Fruit fly (Drosophila melanogaster): ENCODE results near the gene CG32683.

Gene CG32683

DNA sequence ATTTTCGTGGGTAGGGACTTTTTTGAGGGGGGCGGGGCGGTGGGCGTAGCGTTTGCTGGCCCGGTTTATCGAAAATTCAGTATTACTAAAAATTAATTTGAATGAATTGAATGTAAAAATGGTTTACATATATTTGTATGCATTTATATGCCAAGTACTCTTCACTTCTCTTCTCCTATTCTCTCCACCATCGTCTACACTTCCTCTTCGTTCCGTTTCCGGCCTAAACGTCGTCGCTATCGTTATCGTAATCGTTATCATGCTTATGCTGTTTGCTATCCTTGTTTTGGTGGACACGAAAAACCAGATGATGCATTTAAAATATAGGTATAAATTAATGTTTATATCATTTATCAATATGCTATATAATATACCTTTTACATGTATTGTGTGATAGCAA is 7.2 kb upstream of the CG32683 start (continued):
- TF ChIP-seq Bgb (GFP tag; IDR thresholded peaks at IDR 0.05; ENCODE audit: partially characterized antibody): no peak
- peak; percentile 42; the same call in 1 of the 2 replicates for TF ChIP-seq onecut (GFP tag; IDR thresholded peaks at IDR 0.05)
- peak; percentile 53 for TF ChIP-seq MTF-1 (GFP tag; optimal IDR thresholded peaks at IDR 0.05; ENCODE audit: borderline replicate concordance)
- peak; percentile 6 for TF ChIP-seq CG13775 (GFP tag; optimal IDR thresholded peaks at IDR 0.05)
- peak; percentile 35 for TF ChIP-seq CG10267 (tag; optimal IDR thresholded peaks at IDR 0.05)
- TF ChIP-seq Fer3 (tag; optimal IDR thresholded peaks at IDR 0.05): peak; percentile 25
- TF ChIP-seq CG13296 (GFP tag; optimal IDR thresholded peaks at IDR 0.05): peak; percentile 50
- no peak for TF ChIP-seq kah (GFP tag; optimal IDR thresholded peaks at IDR 0.05)
- TF ChIP-seq crc (GFP tag; optimal IDR thresholded peaks at IDR 0.05): no peak
- TF ChIP-seq eve (GFP tag; optimal IDR thresholded peaks at IDR 0.05): no peak
- TF ChIP-seq sens (GFP tag): peak; percentile 48
- TF ChIP-seq CG34376 (GFP tag; optimal IDR thresholded peaks at IDR 0.05): peak; percentile 15
- no peak for TF ChIP-seq CG15073 (GFP tag; optimal IDR thresholded peaks at IDR 0.05)
- TF ChIP-seq esg (GFP tag; conservative IDR thresholded peaks at IDR 0.05): no peak
- no peak for TF ChIP-seq peb (GFP tag; IDR thresholded peaks at IDR 0.05)
- peak; percentile 52 for TF ChIP-seq caup (GFP tag; optimal IDR thresholded peaks at IDR 0.05; ENCODE audit: severe bottlenecking)
- no peak for TF ChIP-seq CG11398 (GFP tag; optimal IDR thresholded peaks at IDR 0.05)
- TF ChIP-seq zf30C (GFP tag; optimal IDR thresholded peaks at IDR 0.05): no peak
- no peak for TF ChIP-seq CG6175 (GFP tag; IDR thresholded peaks at IDR 0.05)
- peak in 1 of 2 experiments; percentile 6 for TF ChIP-seq bsh (GFP tag; optimal IDR thresholded peaks at IDR 0.05)
- no peak for TF ChIP-seq CG11696 (GFP tag; IDR thresholded peaks at IDR 0.05)
- TF ChIP-seq ci (GFP tag; IDR thresholded peaks at IDR 0.05): peak; percentile 63; the same call in 1 of the 3 replicates
- TF ChIP-seq Med (GFP tag): peak; percentile 75
- no peak for TF ChIP-seq Kr (GFP tag; optimal IDR thresholded peaks at IDR 0.05)
- peak; percentile 22 for TF ChIP-seq CG1603 (tag; optimal IDR thresholded peaks at IDR 0.05)
- TF ChIP-seq CG17359 (tag; optimal IDR thresholded peaks at IDR 0.05): peak; percentile 17
- TF ChIP-seq hkb (optimal IDR thresholded peaks at IDR 0.05): no peak
- TF ChIP-seq hkb (GFP tag; IDR thresholded peaks at IDR 0.05): peak; percentile 13; the same call in 1 of the 2 replicates
- peak; percentile 77 for TF ChIP-seq CG17385 (GFP tag; optimal IDR thresholded peaks at IDR 0.05)
- TF ChIP-seq Dref (GFP tag; IDR thresholded peaks at IDR 0.05): 0 out of 2 replicates have a peak, but pooled peaks have one; percentile 13
- TF ChIP-seq NfI (GFP tag; optimal IDR thresholded peaks at IDR 0.05): peak; percentile 42
- TF ChIP-seq disco-r (GFP tag; optimal IDR thresholded peaks at IDR 0.05): no peak
- peak; percentile 8 for TF ChIP-seq CG12391 (tag; optimal IDR thresholded peaks at IDR 0.05)
- no peak for TF ChIP-seq Deaf1 (tag; optimal IDR thresholded peaks at IDR 0.05)
- TF ChIP-seq CG7987 (GFP tag; optimal IDR thresholded peaks at IDR 0.05): peak; percentile 67
- TF ChIP-seq unpg (GFP tag; optimal IDR thresholded peaks at IDR 0.05): peak; percentile 30
- TF ChIP-seq CG9727 (GFP tag; optimal IDR thresholded peaks at IDR 0.05): peak; percentile 39
- peak; percentile 91 for TF ChIP-seq Ets97D (GFP tag; optimal IDR thresholded peaks at IDR 0.05)
- TF ChIP-seq sqz (GFP tag; optimal IDR thresholded peaks at IDR 0.05): no peak
- no peak for TF ChIP-seq C15 (GFP tag; IDR thresholded peaks at IDR 0.05)
- TF ChIP-seq CG9437 (GFP tag; optimal IDR thresholded peaks at IDR 0.05): peak; percentile 5
- TF ChIP-seq CG3847 (GFP tag; IDR thresholded peaks at IDR 0.05): no peak
- no peak for TF ChIP-seq Antp (GFP tag; optimal IDR thresholded peaks at IDR 0.05)
- peak; percentile 3 for TF ChIP-seq Meics (GFP tag; optimal IDR thresholded peaks at IDR 0.05)
- peak; percentile 8 for TF ChIP-seq CG12219 (GFP tag; optimal IDR thresholded peaks at IDR 0.05)
- peak; percentile 40 for TF ChIP-seq Hmr (GFP tag; optimal IDR thresholded peaks at IDR 0.05)
- peak; percentile 4 for TF ChIP-seq CG6854 (GFP tag; optimal IDR thresholded peaks at IDR 0.05)
- no peak for TF ChIP-seq CG8281 (tag; optimal IDR thresholded peaks at IDR 0.05)
- TF ChIP-seq grau (tag; optimal IDR thresholded peaks at IDR 0.05): peak; percentile 0
- 0 out of 2 replicates have a peak, but pooled peaks have one; percentile 9 for TF ChIP-seq CG5953 (GFP tag; IDR thresholded peaks at IDR 0.05)
- TF ChIP-seq HHEX (GFP tag; optimal IDR thresholded peaks at IDR 0.05): peak; percentile 48

Data from whole organism, embryonic.